Worm (Caenorhabditis elegans) whole organism, early embryonic: ENCODE results near the gene C15H9.9.

Source experiments
- B0310.2 ChIP-seq: sonication (generic microtip); optimal IDR thresholded peaks from 2 replicates; lab custom pipeline; 2016; ENCODE audit warnings: mild to moderate bottlenecking, missing genetic modification characterization, missing compliant biosample characterization
- aly-1 ChIP-seq: sonication (generic microtip); optimal IDR thresholded peaks from 2 replicates; lab custom pipeline; 2016; ENCODE audit warnings: missing genetic modification characterization, missing compliant biosample characterization
- ama-1 ChIP-seq: fragments of 150-350 bp; optimal IDR thresholded peaks from 2 replicates; lab custom pipeline; 2014
- ets-7 ChIP-seq: sonication (generic microtip); optimal IDR thresholded peaks from 2 replicates; lab custom pipeline; 2016; ENCODE audit warnings: missing genotype, missing genetic modification characterization, missing compliant biosample characterization
- flt-1 ChIP-seq: fragments of 200-800 bp; sonication (Bioruptor generic); IDR thresholded peaks from 2 replicates; pipeline ENCODE4 v1.3.6; 2022; ENCODE audit warnings: missing genetic modification characterization, missing compliant biosample characterization
- hmbx-1 ChIP-seq: sonication (generic microtip); optimal IDR thresholded peaks from 2 replicates; lab custom pipeline; 2016; ENCODE audit warnings: mild to moderate bottlenecking, missing genetic modification characterization, missing compliant biosample characterization
- hmg-4 ChIP-seq: fragments of 200-800 bp; sonication (Bioruptor generic); optimal IDR thresholded peaks from 2 replicates; lab custom pipeline; 2018; ENCODE audit warnings: mild to moderate bottlenecking, missing genetic modification characterization, missing compliant biosample characterization
- hnd-1 ChIP-seq: sonication (generic microtip); optimal IDR thresholded peaks from 2 replicates; lab custom pipeline; 2016; ENCODE audit warnings: missing genetic modification characterization, missing compliant biosample characterization
- pes-1 ChIP-seq: fragments of 200-800 bp; sonication (Bioruptor generic); IDR thresholded peaks from 2 replicates; pipeline ENCODE4 v1.3.6; 2022; ENCODE audit warnings: missing genetic modification reagents, missing genetic modification characterization, missing compliant biosample characterization
- sea-1 ChIP-seq: fragments of 200-800 bp; sonication (Bioruptor generic); conservative IDR thresholded peaks from 2 replicates; pipeline ENCODE4 v1.3.6; 2022; ENCODE audit warnings: missing genetic modification characterization, missing compliant biosample characterization
- tbx-37 ChIP-seq: fragments of 200-800 bp; sonication (Bioruptor generic); conservative IDR thresholded peaks from 2 replicates; pipeline ENCODE4 v1.3.6; 2022; ENCODE audit warnings: missing genetic modification reagents, missing genetic modification characterization, missing compliant biosample characterization

DNA sequence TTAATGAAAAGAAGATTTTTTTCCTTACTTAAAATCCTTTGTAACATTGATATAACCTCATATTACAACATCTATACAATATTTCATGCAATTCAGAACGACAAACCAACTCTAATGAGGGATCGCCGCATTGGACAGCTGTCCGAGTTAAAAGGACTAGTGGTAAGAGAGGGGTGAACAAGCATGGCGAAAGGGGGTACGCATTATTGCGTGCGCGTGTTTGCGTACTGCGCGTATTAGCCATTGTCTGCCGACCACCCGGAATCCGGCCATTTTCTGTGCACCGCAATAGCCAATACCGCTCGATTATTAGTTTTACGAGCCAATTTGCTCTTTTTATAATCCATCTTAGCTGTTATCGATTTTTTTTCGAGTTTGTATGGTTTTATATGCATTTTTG, 30.5 kb downstream of the C15H9.9 start, which contains the start of gene C15H9.4:
- TF ChIP-seq hmg-4 (GFP tag; lab: Kevin White, UChicago): peak; percentile 81
- TF ChIP-seq flt-1 (GFP tag; lab: Robert Waterston, UW): peak; percentile 54
- no peak for TF ChIP-seq ama-1 (lab: Kevin White, UChicago)
- no peak for TF ChIP-seq tbx-37
- TF ChIP-seq hmbx-1 (tag; lab: Kevin White, UChicago): no peak
- TF ChIP-seq ets-7: no peak
- TF ChIP-seq hnd-1 (tag; lab: Kevin White, UChicago): no peak
- peak; percentile 69; the same call in 1 of the 2 replicates for TF ChIP-seq sea-1 (GFP tag; lab: Robert Waterston, UW)
- no peak for TF ChIP-seq aly-1 (tag; lab: Kevin White, UChicago)
- TF ChIP-seq B0310.2 (tag; lab: Kevin White, UChicago): no peak
- 0 out of 2 replicates have a peak, but pooled peaks have one; percentile 49 for TF ChIP-seq pes-1 (GFP tag; lab: Robert Waterston, UW)
